Fruit fly (Drosophila melanogaster): ENCODE data around the gene Lamtor4.

Gene Lamtor4

dm6 chr3L:3850477-3850876, 46.2 kb upstream of the Lamtor4 start:
- no peak for TF ChIP-seq CG6854 (GFP tag; optimal IDR thresholded peaks at IDR 0.05)
- TF ChIP-seq vri (GFP tag; optimal IDR thresholded peaks at IDR 0.05) = no peak
- no peak for TF ChIP-seq CG3919 (GFP tag; optimal IDR thresholded peaks at IDR 0.05)
- no peak for TF ChIP-seq Met (GFP tag; optimal IDR thresholded peaks at IDR 0.05)
- TF ChIP-seq achi (GFP tag; optimal IDR thresholded peaks at IDR 0.05) = no peak
- TF ChIP-seq CG32006 (GFP tag; optimal IDR thresholded peaks at IDR 0.05) = no peak
- no peak for TF ChIP-seq CG9139 (GFP tag; optimal IDR thresholded peaks at IDR 0.05)
- no peak for TF ChIP-seq fd85E (GFP tag; optimal IDR thresholded peaks at IDR 0.05)
- TF ChIP-seq ss (GFP tag; optimal IDR thresholded peaks at IDR 0.05) = no peak
- no peak for TF ChIP-seq CG1621 (tag; optimal IDR thresholded peaks at IDR 0.05)

- TF ChIP-seq achi (GFP tag; optimal IDR thresholded peaks at IDR 0.05) (no peak), Hr38 (GFP tag; optimal IDR thresholded peaks at IDR 0.05) (no peak), CG8119 (GFP tag; IDR thresholded peaks at IDR 0.05) (no peak), CG16779 (tag; optimal IDR thresholded peaks at IDR 0.05) (no peak), Hr39 (GFP tag; optimal IDR thresholded peaks at IDR 0.05) (no peak), Eip93F (GFP tag; optimal IDR thresholded peaks at IDR 0.05) (no peak), CG1621 (tag; optimal IDR thresholded peaks at IDR 0.05) (no peak), Lpt (GFP tag; optimal IDR thresholded peaks at IDR 0.05) (no peak), CG6854 (GFP tag; optimal IDR thresholded peaks at IDR 0.05) (no peak), dac (GFP tag; optimal IDR thresholded peaks at IDR 0.05) (no peak), Smox (GFP tag; optimal IDR thresholded peaks at IDR 0.05) (no peak), dsx (GFP tag; optimal IDR thresholded peaks at IDR 0.05; ENCODE audit: poor library complexity, severe bottlenecking) (no peak), CG11902 (GFP tag; optimal IDR thresholded peaks at IDR 0.05) (no peak), acj6 (GFP tag; optimal IDR thresholded peaks at IDR 0.05) (no peak), CG15336 (GFP tag; IDR thresholded peaks at IDR 0.05) (no peak), fd59A (GFP tag; optimal IDR thresholded peaks at IDR 0.05) (no peak)
Observed at dm6 chr3L:3851048-3851447, 45.7 kb upstream of the Lamtor4 start.

DNA sequence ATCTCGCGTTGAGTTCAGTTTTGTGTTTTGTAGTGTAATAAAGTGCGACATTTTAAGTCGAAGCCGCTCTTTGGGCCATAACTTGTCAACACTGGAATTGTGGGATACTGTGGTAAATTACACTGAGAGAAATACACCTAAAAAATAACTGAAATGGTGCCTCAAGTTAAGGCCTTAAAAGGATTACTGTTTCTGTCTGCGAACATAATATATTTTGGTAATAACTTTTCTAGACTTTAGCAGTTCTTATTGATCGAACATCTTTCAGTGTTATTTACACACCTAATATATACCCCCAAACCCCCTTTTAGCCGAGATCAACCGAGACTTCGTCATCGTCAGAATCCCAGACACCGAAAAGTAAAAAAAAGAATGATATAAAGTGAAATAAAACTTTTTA, 44.9 kb upstream of the Lamtor4 start:
- TF ChIP-seq fkh (GFP tag; optimal IDR thresholded peaks at IDR 0.05) (no peak), Eip78C (GFP tag) (peak; percentile 81), esn (GFP tag; optimal IDR thresholded peaks at IDR 0.05) (peak; percentile 38), fd59A (GFP tag; optimal IDR thresholded peaks at IDR 0.05) (peak; percentile 54), CG11762 (GFP tag; optimal IDR thresholded peaks at IDR 0.05; ENCODE audit: insufficient read depth) (no peak), CG31627 (GFP tag; optimal IDR thresholded peaks at IDR 0.05) (peak; percentile 35), CG15336 (GFP tag; IDR thresholded peaks at IDR 0.05) (no peak), eg (GFP tag; IDR thresholded peaks at IDR 0.05) (no peak), salr (GFP tag; optimal IDR thresholded peaks at IDR 0.05) (peak in 1 of 2 experiments; percentile 44), CG9139 (GFP tag; optimal IDR thresholded peaks at IDR 0.05) (no peak), fd85E (GFP tag; optimal IDR thresholded peaks at IDR 0.05) (no peak), Hr38 (GFP tag; optimal IDR thresholded peaks at IDR 0.05) (no peak), CG6792 (GFP tag; optimal IDR thresholded peaks at IDR 0.05) (peak; percentile 47), CG1621 (tag; optimal IDR thresholded peaks at IDR 0.05) (peak; percentile 49), CG10669 (GFP tag; optimal IDR thresholded peaks at IDR 0.05) (peak; percentile 55), ss (GFP tag; optimal IDR thresholded peaks at IDR 0.05) (peak in 1 of 2 experiments; percentile 41), CG6808 (GFP tag; optimal IDR thresholded peaks at IDR 0.05) (peak; percentile 7), Blimp-1 (GFP tag; optimal IDR thresholded peaks at IDR 0.05) (no peak), CG32006 (GFP tag; optimal IDR thresholded peaks at IDR 0.05) (peak; percentile 32), Sox14 (GFP tag; optimal IDR thresholded peaks at IDR 0.05) (peak; percentile 21), OdsH (GFP tag; optimal IDR thresholded peaks at IDR 0.05) (peak; percentile 48), Sox102F (GFP tag; optimal IDR thresholded peaks at IDR 0.05) (peak; percentile 45), svp (GFP tag) (no peak), Eip75B (GFP tag; optimal IDR thresholded peaks at IDR 0.05) (peak; percentile 45), cyc (GFP tag; optimal IDR thresholded peaks at IDR 0.05) (peak; percentile 44), Eip93F (GFP tag; optimal IDR thresholded peaks at IDR 0.05) (no peak), CG3032 (tag; optimal IDR thresholded peaks at IDR 0.05) (peak; percentile 56), acj6 (GFP tag; optimal IDR thresholded peaks at IDR 0.05) (peak; percentile 31), Hr4 (GFP tag; optimal IDR thresholded peaks at IDR 0.05) (no peak), CG6854 (GFP tag; optimal IDR thresholded peaks at IDR 0.05) (no peak), lz (GFP tag; optimal IDR thresholded peaks at IDR 0.05) (peak; percentile 46), Ets21C (GFP tag; optimal IDR thresholded peaks at IDR 0.05) (peak; percentile 22), CG11902 (GFP tag; optimal IDR thresholded peaks at IDR 0.05) (peak; percentile 40), Sox15 (GFP tag; optimal IDR thresholded peaks at IDR 0.05) (peak; percentile 29), CG6163 (GFP tag; IDR thresholded peaks at IDR 0.05) (peak; percentile 59; the same call in 2 of the 3 replicates), net (GFP tag; optimal IDR thresholded peaks at IDR 0.05) (no peak)
